Fruit fly (Drosophila melanogaster) whole organism, embryonic: ENCODE results near the gene CG15019.

Source experiments
- Awh ChIP-seq: fragments of 200-800 bp; sonication (Bioruptor generic); IDR thresholded peaks from 2 replicates; pipeline ENCODE4, ENCODE4 v1.3.6; 2022; ENCODE audit warnings: missing biosample characterization, missing genetic modification characterization
- B-H2 ChIP-seq: fragments of 200-800 bp; sonication (Bioruptor generic); optimal IDR thresholded peaks from 2 replicates; lab custom pipeline; 2018; ENCODE audit warnings: missing biosample characterization, mild to moderate bottlenecking, missing genetic modification characterization
- BtbVII ChIP-seq: fragments of 200-800 bp; sonication (Bioruptor generic); optimal IDR thresholded peaks from 3 replicates; lab custom pipeline; 2017; ENCODE audit warnings: missing biosample characterization, mild to moderate bottlenecking, missing genetic modification characterization
- CG10321 ChIP-seq: fragments of 200-800 bp; sonication (Bioruptor generic); IDR thresholded peaks from 2 replicates; pipeline ENCODE4 v1.3.6; 2022; ENCODE audit warnings: missing biosample characterization, missing genetic modification characterization
- CG11456 ChIP-seq: fragments of 200-800 bp; sonication (Bioruptor generic); IDR thresholded peaks from 3 replicates; pipeline ENCODE4 v1.3.6; 2022; ENCODE audit warnings: missing biosample characterization, missing genetic modification characterization
- CG12744 ChIP-seq: fragments of 200-800 bp; sonication (Bioruptor generic); optimal IDR thresholded peaks from 2 replicates; lab custom pipeline; 2016; ENCODE audit warnings: missing biosample characterization, missing genetic modification characterization
- CG13894 ChIP-seq: fragments of 200-800 bp; sonication (Bioruptor generic); optimal IDR thresholded peaks from 3 replicates; lab custom pipeline; 2018; ENCODE audit warnings: missing biosample characterization, mild to moderate bottlenecking, missing genetic modification characterization, moderate library complexity
- CG1603 ChIP-seq: fragments of 200-800 bp; sonication (Bioruptor generic); optimal IDR thresholded peaks from 2 replicates; lab custom pipeline; 2019; ENCODE audit warnings: missing biosample characterization, mild to moderate bottlenecking, missing genetic modification characterization, moderate library complexity
- CG32532 ChIP-seq: fragments of 200-800 bp; sonication (Bioruptor generic); IDR thresholded peaks from 2 replicates; pipeline ENCODE4 v1.3.6; 2022; ENCODE audit warnings: missing biosample characterization, missing genetic modification characterization
- CG33557 ChIP-seq: fragments of 200-800 bp; sonication (Bioruptor generic); optimal IDR thresholded peaks from 2 replicates; lab custom pipeline; 2019; ENCODE audit warnings: missing biosample characterization, mild to moderate bottlenecking, missing genetic modification characterization, moderate library complexity
- CG34224 ChIP-seq: fragments of 200-800 bp; sonication (Bioruptor generic); IDR thresholded peaks from 3 replicates; pipeline ENCODE4 v1.3.6; 2022; ENCODE audit warnings: missing biosample characterization, missing genetic modification characterization; ENCODE audit not compliant: partially characterized antibody
- CG34422 ChIP-seq: fragments of 200-800 bp; sonication (Bioruptor generic); IDR thresholded peaks from 3 replicates; pipeline ENCODE4 v1.3.6; 2022; ENCODE audit warnings: missing biosample characterization, missing genetic modification characterization
- CG3726 ChIP-seq: fragments of 200-800 bp; sonication (Bioruptor generic); IDR thresholded peaks from 3 replicates; pipeline ENCODE4, ENCODE4 v1.3.6; 2022; ENCODE audit warnings: missing biosample characterization, missing genetic modification characterization
- Camta ChIP-seq: fragments of 200-800 bp; sonication (Bioruptor generic); optimal IDR thresholded peaks from 2 replicates; lab custom pipeline; 2016; ENCODE audit warnings: missing biosample characterization, missing genetic modification characterization
- D19B ChIP-seq: fragments of 200-800 bp; sonication (Bioruptor generic); optimal IDR thresholded peaks from 2 replicates; lab custom pipeline; 2017; ENCODE audit warnings: missing biosample characterization, mild to moderate bottlenecking, missing genetic modification characterization
- Deaf1 ChIP-seq: fragments of 200-800 bp; optimal IDR thresholded peaks from 3 replicates; lab custom pipeline; 2019; ENCODE audit warnings: missing biosample characterization, mild to moderate bottlenecking, missing genetic modification characterization, moderate library complexity
- HLHmδ ChIP-seq: fragments of 200-800 bp; sonication (Bioruptor generic); optimal IDR thresholded peaks from 2 replicates; lab custom pipeline; 2018; ENCODE audit warnings: missing biosample characterization, mild to moderate bottlenecking, missing genetic modification characterization, moderate library complexity
- Lpt ChIP-seq: fragments of >200 bp; optimal IDR thresholded peaks from 2 replicates; lab custom pipeline; 2018; ENCODE audit warnings: missing biosample characterization, missing genetic modification characterization
- Trl ChIP-seq, 3 experiments: fragments of >200 bp in 2 of 3; fragments of 200-800 bp in 1 of 3; sonication (Bioruptor generic) in 1 of 3; optimal IDR thresholded peaks; 2 replicates in 1 of 3; 3 replicates in 2 of 3; lab custom pipeline; 2016 to 2017; ENCODE audit warnings: missing biosample characterization in 1 of 3, missing genetic modification characterization in 1 of 3
- Vsx1 ChIP-seq: fragments of 200-800 bp; sonication (Bioruptor generic); optimal IDR thresholded peaks from 2 replicates; lab custom pipeline; 2017; ENCODE audit warnings: missing biosample characterization, mild to moderate bottlenecking, missing genetic modification characterization, missing genetic modification reagents
- bowl ChIP-seq: fragments of 200-800 bp; sonication (Bioruptor generic); IDR thresholded peaks from 2 replicates; pipeline ENCODE4 v1.3.6; 2022; ENCODE audit warnings: missing biosample characterization, missing genetic modification characterization
- cas ChIP-seq: fragments of 200-800 bp; sonication (Bioruptor generic); IDR thresholded peaks from 2 replicates; pipeline ENCODE4 v1.3.6; 2022; ENCODE audit warnings: missing biosample characterization, missing genetic modification characterization
- cato ChIP-seq: fragments of 200-800 bp; sonication (Bioruptor generic); optimal IDR thresholded peaks from 2 replicates; lab custom pipeline; 2016; ENCODE audit warnings: missing biosample characterization, missing genetic modification characterization, borderline replicate concordance
- cg ChIP-seq: fragments of 200-800 bp; sonication (Bioruptor generic); optimal IDR thresholded peaks from 3 replicates; lab custom pipeline; 2019; ENCODE audit warnings: missing biosample characterization, mild to moderate bottlenecking, missing genetic modification characterization, moderate library complexity
- chinmo ChIP-seq: fragments of 200-800 bp; sonication (Bioruptor generic); IDR thresholded peaks from 4 replicates; pipeline ENCODE4 v1.3.6; 2022; ENCODE audit warnings: missing biosample characterization, missing genetic modification characterization; ENCODE audit not compliant: partially characterized antibody
- ewg ChIP-seq: fragments of 200-800 bp; sonication (Bioruptor generic); optimal IDR thresholded peaks from 3 replicates; lab custom pipeline; 2017; ENCODE audit warnings: mild to moderate bottlenecking, missing biosample characterization, missing genetic modification reagents, missing genetic modification characterization
- her ChIP-seq: fragments of 200-800 bp; sonication (Bioruptor generic); optimal IDR thresholded peaks from 2 replicates; lab custom pipeline; 2016; ENCODE audit warnings: missing biosample characterization, missing genetic modification characterization
- kni ChIP-seq: fragments of 200-800 bp; sonication (Bioruptor generic); optimal IDR thresholded peaks from 3 replicates; lab custom pipeline; 2017; ENCODE audit warnings: mild to moderate bottlenecking, missing biosample characterization, missing genetic modification reagents, missing genetic modification characterization
- lola ChIP-seq, 3 experiments: fragments of >200 bp in 2 of 3; fragments of 200-800 bp in 1 of 3; sonication (Bioruptor generic) in 1 of 3; optimal IDR thresholded peaks; 2 replicates each; lab custom pipeline; 2017 to 2019; ENCODE audit warnings: missing biosample characterization in 3 of 3, missing genetic modification characterization in 3 of 3, mild to moderate bottlenecking in 1 of 3, moderate library complexity in 1 of 3
- nau ChIP-seq: fragments of 200-800 bp; sonication (Bioruptor generic); optimal IDR thresholded peaks from 3 replicates; lab custom pipeline; 2017; ENCODE audit warnings: missing biosample characterization, mild to moderate bottlenecking, missing genetic modification characterization, missing genetic modification reagents
- nerfin-2 ChIP-seq: fragments of 200-800 bp; sonication (Bioruptor generic); IDR thresholded peaks from 2 replicates; pipeline ENCODE4 v1.3.6; 2022; ENCODE audit warnings: missing biosample characterization, missing genetic modification characterization; ENCODE audit not compliant: partially characterized antibody
- phol ChIP-seq: fragments of 200-800 bp; sonication (Bioruptor generic); optimal IDR thresholded peaks from 3 replicates; lab custom pipeline; 2018; ENCODE audit warnings: missing biosample characterization, mild to moderate bottlenecking, missing genetic modification characterization, moderate library complexity
- ranshi ChIP-seq: fragments of 200-800 bp; sonication (Bioruptor generic); IDR thresholded peaks from 2 replicates; pipeline ENCODE4 v1.3.6; 2022; ENCODE audit warnings: missing biosample characterization, missing genetic modification characterization
- scrt ChIP-seq: fragments of 200-800 bp; sonication (Bioruptor generic); optimal IDR thresholded peaks from 2 replicates; lab custom pipeline; 2018; ENCODE audit warnings: missing biosample characterization, mild to moderate bottlenecking, missing genetic modification characterization, moderate library complexity
- sd ChIP-seq: fragments of 200-800 bp; sonication (Bioruptor generic); optimal IDR thresholded peaks from 3 replicates; lab custom pipeline; 2018; ENCODE audit warnings: missing biosample characterization, mild to moderate bottlenecking, missing genetic modification characterization, moderate library complexity
- slbo ChIP-seq: fragments of 200-800 bp; sonication (Bioruptor generic); IDR thresholded peaks from 2 replicates; pipeline ENCODE4 v1.3.6; 2022; ENCODE audit warnings: missing biosample characterization, missing genetic modification characterization
- twi ChIP-seq: fragments of 200-800 bp; optimal IDR thresholded peaks from 2 replicates; lab custom pipeline; 2019; ENCODE audit warnings: missing biosample characterization, mild to moderate bottlenecking, missing genetic modification characterization, moderate library complexity

Gene CG15019

DNA sequence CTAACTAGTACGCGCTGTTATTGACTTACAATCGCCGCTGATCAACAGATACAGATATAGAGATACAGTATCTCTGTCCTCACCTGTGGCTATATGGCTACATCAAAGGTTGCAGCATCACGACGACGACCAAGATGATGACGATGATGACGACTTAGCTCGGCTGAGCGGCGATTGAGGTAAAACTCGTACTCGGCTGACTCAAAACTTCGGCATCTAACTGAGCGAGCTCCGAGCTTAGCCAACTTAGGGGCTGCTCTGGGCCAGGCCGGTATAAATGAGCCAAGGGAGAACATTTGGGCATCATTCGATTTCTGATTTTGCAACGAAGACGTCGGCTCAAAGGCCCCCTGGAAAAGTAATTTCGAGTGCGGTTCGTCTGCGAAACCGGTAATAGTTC, 30.6 kb upstream of the CG15019 start, which contains the start of gene CG15021:
Gene CG15021, plus strand, starts transcription at position 301 of the 400 bp plus-strand sequence.
- no peak for TF ChIP-seq CG34422 (GFP tag; lab: Robert Waterston, UW)
- 0 out of 3 replicates have a peak, but pooled peaks have one; percentile 22 for TF ChIP-seq CG34224 (GFP tag; lab: Robert Waterston, UW)
- no peak for TF ChIP-seq slbo (GFP tag; lab: Robert Waterston, UW)
- TF ChIP-seq sd = peak; percentile 12
- no peak for TF ChIP-seq B-H2 (GFP tag; lab: Kevin White, UChicago)
- peak; percentile 57 for TF ChIP-seq Deaf1

DNA sequence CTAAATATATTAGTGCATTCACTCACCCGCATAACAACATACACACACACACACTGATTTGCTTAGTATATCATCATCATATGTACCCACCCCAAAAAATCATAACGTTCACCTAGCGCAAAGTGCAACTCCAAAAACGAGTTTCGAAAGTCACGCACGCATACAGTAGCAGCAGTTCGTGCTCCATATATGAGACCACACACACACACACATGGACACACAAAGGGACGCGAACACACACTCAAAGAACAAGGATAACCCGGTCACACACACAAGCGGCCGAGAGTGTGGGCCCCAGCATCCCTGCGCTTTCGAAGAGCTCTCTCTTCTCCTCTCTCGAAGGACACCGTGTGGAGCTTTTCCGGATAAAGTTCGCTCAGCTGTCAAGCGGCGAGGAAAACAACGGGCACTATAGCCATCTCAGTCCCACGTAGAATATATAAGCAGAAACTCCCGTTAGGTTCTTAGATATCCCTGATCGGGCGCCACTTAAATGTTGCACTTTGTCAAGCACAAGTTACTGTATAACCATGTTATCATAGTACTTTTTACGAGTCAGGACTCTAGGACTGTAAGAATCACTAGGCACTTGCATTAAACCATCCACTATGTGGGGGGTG, 25.4 kb upstream of the CG15019 start:
- peak in 1 of 2 experiments; percentile 18 for TF ChIP-seq Trl (optimal IDR thresholded peaks at IDR 0.05; lab: Kevin White, UChicago)
- TF ChIP-seq Trl (GFP tag; optimal IDR thresholded peaks at IDR 0.05; lab: Kevin White, UChicago) = no peak
- TF ChIP-seq CG3726 = 0 out of 3 replicates have a peak, but pooled peaks have one; percentile 29
- TF ChIP-seq CG13894 (tag; lab: Kevin White, UChicago) = peak; percentile 83
- TF ChIP-seq bowl = no peak
- TF ChIP-seq CG12744 (GFP tag; lab: Kevin White, UChicago) = no peak
- no peak for TF ChIP-seq Vsx1 (GFP tag; lab: Kevin White, UChicago)
- TF ChIP-seq nau = no peak
- TF ChIP-seq twi (tag; lab: Kevin White, UChicago) = no peak
- peak; percentile 28 for TF ChIP-seq HLHmδ
- TF ChIP-seq scrt (GFP tag; lab: Kevin White, UChicago) = peak; percentile 35
- TF ChIP-seq Deaf1 = peak; percentile 55
- no peak for TF ChIP-seq phol (tag; lab: Kevin White, UChicago)
- TF ChIP-seq CG32532 (GFP tag; lab: Robert Waterston, UW) = 0 out of 2 replicates have a peak, but pooled peaks have one; percentile 7
- no peak for TF ChIP-seq CG33557 (GFP tag; lab: Kevin White, UChicago)
- TF ChIP-seq kni (GFP tag; lab: Kevin White, UChicago) = peak; percentile 50
- TF ChIP-seq nerfin-2 (GFP tag; lab: Robert Waterston, UW) = no peak
- TF ChIP-seq CG10321 (GFP tag; lab: Robert Waterston, UW) = peak; percentile 50; the same call in 1 of the 2 replicates
- peak; percentile 34 for TF ChIP-seq ewg (GFP tag; lab: Kevin White, UChicago)
- TF ChIP-seq cas (GFP tag; lab: Robert Waterston, UW) = 0 out of 2 replicates have a peak, but pooled peaks have one; percentile 38
- 0 out of 3 replicates have a peak, but pooled peaks have one; percentile 37 for TF ChIP-seq CG11456 (GFP tag; lab: Robert Waterston, UW)
- TF ChIP-seq ranshi (GFP tag; lab: Robert Waterston, UW) = no peak
- TF ChIP-seq slbo (GFP tag; lab: Robert Waterston, UW) = no peak
- TF ChIP-seq cg (GFP tag; lab: Kevin White, UChicago) = peak; percentile 58
- 0 out of 4 replicates have a peak, but pooled peaks have one; percentile 12 for TF ChIP-seq chinmo (GFP tag; lab: Robert Waterston, UW)
- TF ChIP-seq Camta (GFP tag; lab: Kevin White, UChicago) = no peak

DNA sequence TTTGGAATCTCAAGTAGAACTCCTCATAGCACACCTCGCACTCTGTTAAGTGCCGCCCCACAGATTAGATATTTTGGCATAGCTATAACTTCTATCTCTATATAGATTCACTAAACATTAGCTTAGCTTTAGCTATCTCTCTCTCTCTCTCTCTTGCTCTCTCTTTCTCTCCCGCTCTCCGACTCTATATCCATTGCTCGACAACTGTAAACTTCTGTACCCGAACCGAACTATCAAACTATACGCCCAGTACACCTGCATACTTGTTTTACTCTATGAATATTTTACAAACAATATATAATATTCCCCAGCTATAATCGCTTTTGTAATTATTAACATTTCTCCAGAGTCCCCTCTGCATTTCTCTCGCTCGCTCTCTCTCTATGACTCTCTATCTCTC, 24.5 kb upstream of the CG15019 start:
- no peak for TF ChIP-seq CG1603 (tag; lab: Kevin White, UChicago)
- TF ChIP-seq Deaf1 = peak; percentile 6
- TF ChIP-seq CG13894 (tag; lab: Kevin White, UChicago) = peak; percentile 68
- no peak for TF ChIP-seq Awh (GFP tag; lab: Robert Waterston, UW)
- no peak for TF ChIP-seq Lpt
- TF ChIP-seq lola (GFP tag; optimal IDR thresholded peaks at IDR 0.05; lab: Kevin White, UChicago) = no peak
- TF ChIP-seq cato = no peak
- no peak for TF ChIP-seq her (GFP tag; lab: Kevin White, UChicago)
- TF ChIP-seq BtbVII (GFP tag; lab: Kevin White, UChicago) = no peak
- no peak for TF ChIP-seq D19B (GFP tag; lab: Kevin White, UChicago)
- TF ChIP-seq Trl (optimal IDR thresholded peaks at IDR 0.05; lab: Kevin White, UChicago) = peak; percentile 55 to 66
- TF ChIP-seq Trl (GFP tag; optimal IDR thresholded peaks at IDR 0.05; lab: Kevin White, UChicago) = no peak
